Worm (Caenorhabditis elegans): Measurements from ENCODE around the gene T25F10.4.

- TF ChIP-seq ama-1 (optimal IDR thresholded peaks at IDR 0.05) (no peak), ceh-82 (tag; optimal IDR thresholded peaks at IDR 0.05) (no peak), pax-3 (tag; optimal IDR thresholded peaks at IDR 0.05) (no peak), lsy-2 (tag; optimal IDR thresholded peaks at IDR 0.05) (no peak), lin-39 (tag; optimal IDR thresholded peaks at IDR 0.05) (no peak)
Measured at ce11 chrV:6780676-6781075, 18.4 kb upstream of the T25F10.4 start.

Measured in whole organism, L1 larva.